Worm (Caenorhabditis elegans) whole organism, L1 larva: ENCODE data around the gene sptl-1.

Source experiments
- ces-1 ChIP-seq: fragments of 150-350 bp; optimal IDR thresholded peaks from 2 replicates; lab custom pipeline; 2014; ENCODE audit warnings: missing biosample characterization, missing genetic modification reagents, missing genetic modification characterization
- irx-1 ChIP-seq: sonication (generic microtip); optimal IDR thresholded peaks from 2 replicates; lab custom pipeline; 2016; ENCODE audit warnings: missing genetic modification characterization, missing compliant biosample characterization
- nhr-237 ChIP-seq: fragments of 150-350 bp; optimal IDR thresholded peaks from 2 replicates; lab custom pipeline; 2014; ENCODE audit warnings: missing biosample characterization, missing genetic modification characterization
- rnt-1 ChIP-seq: sonication (generic microtip); optimal IDR thresholded peaks from 2 replicates; lab custom pipeline; 2016; ENCODE audit warnings: mild to moderate bottlenecking, missing genetic modification characterization, moderate library complexity, missing compliant biosample characterization
- unc-130 ChIP-seq: fragments of 150-350 bp; optimal IDR thresholded peaks from 2 replicates; lab custom pipeline; 2017; ENCODE audit warnings: missing biosample characterization, missing genetic modification characterization, inconsistent platforms
- unc-62 ChIP-seq: fragments of 150-350 bp; optimal IDR thresholded peaks from 2 replicates; lab custom pipeline; 2014; ENCODE audit warnings: missing biosample characterization, missing genetic modification reagents, missing genetic modification characterization
- vab-15 ChIP-seq: sonication (generic microtip); optimal IDR thresholded peaks from 2 replicates; lab custom pipeline; 2017; ENCODE audit warnings: missing genotype, mild to moderate bottlenecking, missing genetic modification characterization, missing compliant biosample characterization
- ztf-11 ChIP-seq, 2 experiments: sonication (generic microtip); optimal IDR thresholded peaks; 2 replicates each; lab custom pipeline; 2016 to 2017; ENCODE audit warnings: missing genetic modification characterization in 2 of 2, missing biosample characterization in 1 of 2, missing compliant biosample characterization in 1 of 2

DNA sequence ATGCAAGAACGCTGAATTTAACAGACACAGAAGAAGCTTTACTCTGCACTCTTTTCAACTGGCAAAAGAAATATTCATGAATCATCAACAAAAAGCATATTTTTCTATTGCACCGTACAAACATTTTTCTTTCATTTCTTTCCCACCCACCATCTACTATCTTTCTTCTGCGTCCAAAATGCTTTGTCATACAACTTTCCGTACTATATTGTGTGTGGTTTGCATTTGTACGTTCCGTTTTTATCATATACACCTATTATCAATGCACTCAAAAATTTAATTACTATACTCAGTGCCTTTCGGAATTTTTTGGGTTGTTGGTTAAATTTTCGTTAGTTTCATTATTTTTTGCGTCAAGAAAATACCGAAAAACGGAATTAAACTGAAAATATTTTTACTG is 16.2 kb downstream of the sptl-1 start:
- TF ChIP-seq irx-1 (tag; lab: Kevin White, UChicago) (no peak), nhr-237 (no peak), unc-130 (no peak), ztf-11 (tag; optimal IDR thresholded peaks at IDR 0.05; lab: Kevin White, UChicago) (no peak), rnt-1 (tag; lab: Kevin White, UChicago) (no peak), unc-62 (no peak), vab-15 (tag; lab: Kevin White, UChicago) (no peak), ces-1 (GFP tag; lab: Kevin White, UChicago) (no peak)
